Worm (Caenorhabditis elegans): ENCODE results near the gene gldi-1.

The gldi-1 gene

DNA sequence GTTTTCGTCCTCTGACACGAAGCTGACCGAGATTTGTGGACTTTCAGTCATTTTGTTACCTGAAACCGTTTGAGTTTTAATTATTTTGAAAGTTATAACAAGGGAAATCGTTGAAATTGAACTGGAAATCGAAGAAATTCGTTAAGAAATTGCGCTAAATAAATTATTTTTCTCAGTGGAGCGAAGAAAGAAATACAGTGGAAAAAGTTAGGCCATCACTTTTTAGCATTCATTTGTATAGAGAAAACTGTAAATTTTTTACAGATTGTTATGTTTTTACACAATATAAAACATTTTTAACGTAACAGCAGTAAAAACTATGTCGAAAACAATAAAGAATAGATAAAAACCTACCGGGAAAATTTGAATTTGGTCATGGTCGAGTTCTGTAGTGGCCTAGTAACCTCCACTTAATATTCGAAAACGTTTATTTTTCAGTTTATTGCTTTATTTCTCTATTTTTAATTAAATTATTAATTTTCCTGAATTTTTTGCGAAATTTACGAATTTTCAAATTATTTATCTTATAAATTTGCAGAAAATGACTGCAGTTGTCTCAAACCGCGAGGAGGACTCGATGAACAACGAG lies at the start of gene gldi-1, which contains the start of gene prp-21:
Gene gldi-1, minus strand, starts transcription at position 51 of the 589 bp plus-strand sequence.
Gene prp-21, plus strand, starts transcription at position 539 of the 589 bp plus-strand sequence.
- no peak for TF ChIP-seq unc-62 (GFP tag; optimal IDR thresholded peaks at IDR 0.05)

DNA sequence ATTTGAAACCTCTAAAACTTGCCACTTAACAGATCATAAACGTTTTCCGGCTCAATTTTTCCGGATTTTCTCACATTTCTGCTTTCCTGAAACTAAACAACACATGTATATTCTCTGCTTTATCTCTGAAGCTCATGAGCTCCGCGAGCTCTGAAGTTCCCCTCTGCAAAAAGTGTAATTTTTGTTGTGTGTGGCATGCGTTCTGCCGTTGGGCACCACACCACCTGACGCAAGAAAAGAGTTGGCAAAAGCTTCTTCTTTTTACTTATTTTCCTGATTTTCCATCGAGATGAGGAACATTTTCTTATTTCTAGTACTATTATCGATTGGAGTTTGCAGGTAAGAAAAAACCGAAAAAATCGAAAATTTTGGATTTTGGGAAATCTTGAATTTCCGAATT lies 42.2 kb upstream of the gldi-1 start, which contains the start of gene lgc-34:
Gene lgc-34, plus strand, starts transcription at position 200 of the 400 bp plus-strand sequence.
- no peak for TF ChIP-seq unc-62 (GFP tag; optimal IDR thresholded peaks at IDR 0.05)

ce11 chrII:522302-522701 lies 38.1 kb upstream of the gldi-1 start, which contains the start of gene slc-36.2:
Gene slc-36.2 (plus strand): TSS chrII:522602.
- TF ChIP-seq unc-62 (GFP tag; optimal IDR thresholded peaks at IDR 0.05): no peak

DNA sequence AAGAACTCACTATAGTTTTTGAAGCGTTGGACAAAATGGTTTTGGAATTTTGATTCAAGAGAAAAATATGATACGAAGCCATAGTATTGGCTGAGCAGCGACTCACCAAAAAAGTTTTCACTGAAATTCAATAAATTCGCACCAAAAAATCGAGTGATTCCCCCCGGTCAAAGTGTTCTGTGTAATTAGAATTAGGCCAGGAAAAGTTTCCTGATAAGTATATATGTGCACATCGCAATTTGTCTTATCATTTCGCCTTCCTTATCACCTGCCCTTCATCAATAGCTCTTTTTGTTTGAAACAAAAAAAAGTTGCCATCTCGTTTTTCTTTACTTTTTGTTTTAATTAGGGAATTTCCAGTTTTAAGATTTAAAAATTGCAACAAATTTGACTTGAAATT lies 37.5 kb upstream of the gldi-1 start:
- TF ChIP-seq unc-62 (GFP tag; optimal IDR thresholded peaks at IDR 0.05): no peak

ce11 chrII:515765-516164 lies 31.6 kb upstream of the gldi-1 start, which contains the start of gene mab-9:
Gene mab-9 (plus strand): TSS chrII:516024.
- TF ChIP-seq unc-62 (GFP tag; optimal IDR thresholded peaks at IDR 0.05): no peak

ce11 chrII:512630-513029 lies 28.5 kb upstream of the gldi-1 start:
- no peak for TF ChIP-seq unc-62 (GFP tag; optimal IDR thresholded peaks at IDR 0.05)

DNA sequence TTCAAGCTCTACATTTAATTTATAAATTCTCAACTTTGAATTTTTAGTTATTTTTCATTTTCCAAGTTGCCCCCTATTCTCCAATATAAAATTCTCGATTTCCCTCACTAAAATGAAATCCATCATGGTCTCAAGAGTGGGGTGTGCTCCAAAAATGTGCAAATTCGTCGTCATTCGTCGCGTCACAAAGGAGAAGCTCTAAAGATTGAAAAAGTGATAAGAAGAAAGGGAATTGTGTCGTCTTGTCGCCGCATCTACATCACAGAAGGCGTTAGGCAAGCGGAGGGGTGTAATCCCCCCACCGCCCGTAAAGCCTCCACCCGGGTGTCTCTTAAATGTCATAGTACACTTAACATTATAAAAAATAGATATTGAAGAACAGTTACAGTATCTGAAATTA lies 27.8 kb upstream of the gldi-1 start:
- TF ChIP-seq unc-62 (GFP tag; optimal IDR thresholded peaks at IDR 0.05): no peak

- TF ChIP-seq unc-62 (GFP tag; optimal IDR thresholded peaks at IDR 0.05): no peak
Measured at ce11 chrII:509230-509629, 25.1 kb upstream of the gldi-1 start, which contains the start of gene srh-105. Gene srh-105 (minus strand): TSS chrII:509330.

DNA sequence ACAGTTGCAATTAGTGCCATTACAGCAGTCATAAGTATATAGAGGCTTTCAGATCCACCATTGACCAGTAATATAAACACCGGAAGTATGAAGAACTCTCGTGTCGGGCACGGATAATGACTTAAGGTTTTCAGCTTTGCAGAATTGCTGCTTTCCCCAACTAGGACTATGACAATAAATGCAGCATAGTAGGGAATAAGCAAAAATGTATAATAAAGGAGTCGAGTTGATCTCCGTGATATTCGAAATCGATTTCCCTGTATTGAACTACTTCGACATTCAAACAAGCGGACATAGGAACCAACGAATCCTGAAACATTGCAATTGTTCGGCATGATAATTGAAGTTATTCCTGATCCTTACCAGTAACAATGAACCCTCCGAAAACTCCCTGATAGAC lies 24.4 kb upstream of the gldi-1 start:
- TF ChIP-seq unc-62 (GFP tag; optimal IDR thresholded peaks at IDR 0.05): no peak

DNA sequence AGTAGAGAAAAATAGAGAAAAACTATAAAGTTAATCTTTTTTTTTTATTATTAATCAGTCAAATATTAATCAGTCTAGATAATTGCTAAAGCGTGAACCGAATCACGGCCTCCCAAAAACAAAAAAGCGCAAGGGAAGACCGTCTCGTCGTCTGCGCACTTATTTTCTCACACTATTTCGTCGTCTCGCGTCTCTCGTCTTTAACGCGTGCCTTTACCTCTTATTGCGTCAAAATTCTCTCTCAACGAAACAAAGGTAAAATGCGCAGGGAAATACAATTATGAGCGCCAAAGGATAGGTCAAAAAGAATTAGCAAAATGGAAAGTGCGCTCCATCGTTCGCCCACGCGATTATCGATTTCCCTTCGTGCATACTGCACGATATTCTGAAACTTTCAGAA lies 21.9 kb upstream of the gldi-1 start:
- no peak for TF ChIP-seq unc-62 (GFP tag; optimal IDR thresholded peaks at IDR 0.05)

- no peak for TF ChIP-seq unc-62 (GFP tag; optimal IDR thresholded peaks at IDR 0.05)
Measured at ce11 chrII:502638-503037, 18.5 kb upstream of the gldi-1 start.

- no peak for TF ChIP-seq unc-62 (GFP tag; optimal IDR thresholded peaks at IDR 0.05)
Measured at ce11 chrII:495124-495523, 10.9 kb upstream of the gldi-1 start, which contains the start of gene sms-5. Gene sms-5 (plus strand): TSS chrII:495424.

DNA sequence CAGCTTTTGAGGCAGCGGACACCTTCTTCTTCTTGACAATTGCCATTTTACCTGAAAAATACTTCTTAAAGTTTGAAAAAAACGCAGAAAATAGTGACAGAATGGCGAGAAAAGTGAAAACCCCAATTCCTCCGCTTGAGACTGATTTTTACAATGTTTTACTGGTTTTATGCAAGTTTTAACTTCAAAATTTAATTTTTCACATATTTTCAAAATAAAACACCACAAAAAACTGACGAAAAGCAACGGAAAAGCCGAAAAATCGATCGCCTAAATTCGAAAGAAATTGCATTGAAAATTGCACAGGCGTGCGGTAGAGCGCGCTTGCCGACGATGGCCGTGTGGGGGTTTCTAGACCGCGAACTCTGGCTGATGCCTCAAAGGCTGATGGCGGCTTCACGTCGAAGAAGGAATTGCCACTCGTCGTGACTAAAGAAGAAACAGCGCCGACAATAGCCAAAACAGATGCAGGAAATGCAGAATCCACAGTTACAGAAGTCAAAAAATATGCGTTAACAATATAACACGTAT lies 8.2 kb downstream of the gldi-1 start, which contains the start of gene nsun-1:
Gene nsun-1, minus strand, starts transcription at position 51 of the 531 bp plus-strand sequence.
- no peak for TF ChIP-seq unc-62 (GFP tag; optimal IDR thresholded peaks at IDR 0.05)

DNA sequence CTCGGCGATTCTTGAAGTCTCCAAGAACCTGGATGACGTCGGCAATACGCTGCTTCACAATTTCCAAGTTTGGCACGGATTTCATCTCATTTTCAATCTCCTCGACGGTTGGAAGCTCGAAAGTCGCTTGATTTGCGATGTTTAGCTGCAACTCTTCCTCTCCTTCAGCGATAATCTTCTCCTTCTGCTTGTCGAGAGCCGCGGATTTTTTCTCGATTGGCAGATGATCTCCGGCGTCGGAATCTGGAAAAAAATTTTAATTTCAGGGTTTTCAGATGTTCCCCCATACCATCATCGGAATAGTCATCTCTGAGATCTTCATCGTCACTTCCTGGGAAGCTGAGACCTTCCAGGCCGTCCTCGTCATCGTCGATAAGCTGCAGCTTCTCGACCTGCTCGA lies 8.9 kb downstream of the gldi-1 start:
- TF ChIP-seq unc-62 (GFP tag; optimal IDR thresholded peaks at IDR 0.05): no peak

DNA sequence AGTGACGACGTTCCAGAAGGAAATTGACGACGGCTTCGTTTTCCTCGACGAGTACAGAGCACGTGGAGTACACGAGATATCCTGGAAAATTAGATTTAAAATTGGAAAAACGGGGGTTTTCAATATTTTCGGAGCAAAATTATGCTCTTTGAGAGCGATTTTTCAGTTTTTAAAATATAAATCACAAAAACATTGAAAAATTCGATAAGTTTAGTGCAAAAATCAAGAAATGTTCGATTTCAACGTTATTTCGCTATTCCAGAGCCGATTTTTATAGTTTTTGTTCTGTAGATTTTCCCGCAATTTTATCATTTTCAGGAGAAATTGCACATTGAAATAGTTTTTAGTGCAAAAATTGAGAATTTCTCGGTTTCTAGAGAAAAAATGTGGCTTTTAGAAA lies 11.0 kb downstream of the gldi-1 start, which contains the start of gene W07E6.5:
Gene W07E6.5, plus strand, starts transcription at position 301 of the 400 bp plus-strand sequence.
- TF ChIP-seq unc-62 (GFP tag; optimal IDR thresholded peaks at IDR 0.05): no peak

DNA sequence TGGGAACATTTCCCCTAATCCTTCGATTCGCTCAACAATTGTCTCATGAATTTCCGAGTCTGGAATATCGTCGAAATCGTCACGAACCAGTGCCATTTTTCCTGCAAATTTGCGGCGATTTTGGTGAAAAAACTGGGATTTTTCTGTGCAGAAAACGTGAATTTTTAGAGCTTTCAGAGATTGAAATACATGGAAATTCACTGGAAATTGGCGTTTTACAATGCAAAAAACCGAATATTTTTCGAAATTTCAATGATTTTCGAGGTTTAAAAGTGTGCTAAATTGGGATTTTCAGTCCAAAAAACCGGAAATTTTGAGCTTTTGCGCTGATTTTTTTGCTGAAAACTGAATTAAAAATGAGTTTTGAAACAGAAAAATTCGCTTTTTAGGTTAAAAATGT lies 13.8 kb downstream of the gldi-1 start, which contains the start of gene tomm-22:
Gene tomm-22, minus strand, starts transcription at position 101 of the 400 bp plus-strand sequence.
- TF ChIP-seq unc-62 (GFP tag; optimal IDR thresholded peaks at IDR 0.05): no peak

DNA sequence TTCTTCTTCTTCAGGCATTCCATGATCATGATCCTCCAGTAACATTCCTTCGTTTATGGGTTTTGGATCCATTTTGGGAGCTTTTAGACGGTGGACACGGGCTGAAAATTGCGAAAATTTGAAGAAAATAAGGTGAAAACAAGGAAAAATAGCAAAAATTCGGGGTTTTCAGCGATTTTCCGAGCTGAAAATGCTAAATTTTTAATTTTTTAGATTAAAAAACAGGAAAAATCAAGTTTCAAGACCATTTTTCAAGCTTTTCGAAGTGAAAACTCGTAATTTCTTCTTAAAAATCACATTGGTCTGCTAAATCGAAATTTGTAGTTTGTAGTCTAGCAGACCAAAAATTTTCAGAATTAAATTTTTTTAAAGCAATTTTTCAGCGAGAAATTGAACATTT lies 16.9 kb downstream of the gldi-1 start, which contains the start of gene nfyb-1:
Gene nfyb-1, minus strand, starts transcription at position 101 of the 400 bp plus-strand sequence.
- TF ChIP-seq unc-62 (GFP tag; optimal IDR thresholded peaks at IDR 0.05): no peak

All from whole organism, dauer.